Worm (Caenorhabditis elegans): ENCODE measurements around the gene cept-2.

DNA sequence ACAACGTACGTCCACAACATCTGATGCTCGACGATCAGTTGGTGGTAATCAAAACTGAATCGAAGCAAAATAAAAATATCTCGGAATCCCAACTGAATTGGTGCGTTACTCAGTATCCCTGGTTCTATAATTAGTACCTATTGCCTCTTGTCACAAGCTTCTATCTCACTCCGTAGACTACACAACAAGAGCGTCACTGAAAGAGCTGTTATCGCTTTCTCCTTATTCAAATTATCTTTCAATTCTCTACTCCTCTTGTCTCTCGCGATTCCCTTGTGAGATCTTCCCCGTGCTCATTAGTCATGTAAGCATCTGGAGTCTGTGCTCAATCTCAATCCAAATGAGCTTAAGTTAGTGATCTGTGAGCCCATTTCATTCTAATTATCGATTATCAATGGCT, 10.9 kb upstream of the cept-2 start, which contains the start of gene srm-6:
- TF ChIP-seq ama-1 (optimal IDR thresholded peaks at IDR 0.05) (no peak), sea-1 (GFP tag; conservative IDR thresholded peaks at IDR 0.05) (no peak), pes-1 (GFP tag; IDR thresholded peaks at IDR 0.05) (no peak), F13C5.2 (tag; optimal IDR thresholded peaks at IDR 0.05) (no peak), tra-4 (tag; optimal IDR thresholded peaks at IDR 0.05) (no peak), ceh-36 (tag; optimal IDR thresholded peaks at IDR 0.05) (no peak), flt-1 (GFP tag; IDR thresholded peaks at IDR 0.05) (no peak), hnd-1 (tag; optimal IDR thresholded peaks at IDR 0.05) (no peak), B0310.2 (tag; optimal IDR thresholded peaks at IDR 0.05) (no peak), hmg-4 (GFP tag; optimal IDR thresholded peaks at IDR 0.05) (no peak)
